Fruit fly (Drosophila melanogaster) whole organism, adult: Measurements from ENCODE around the gene mRpS34.
A peak's percentile ranks its signal among the peaks of the same experiment; 100 is the strongest.

Source experiments
- CG11617 ChIP-seq: fragments of 200-800 bp; sonication (Bioruptor generic); optimal IDR thresholded peaks from 2 replicates; lab custom pipeline; 2017; ENCODE audit warnings: mild to moderate bottlenecking, missing biosample characterization, missing genetic modification reagents, missing genetic modification characterization
- CG12768 ChIP-seq: fragments of 200-800 bp; sonication (Bioruptor generic); optimal IDR thresholded peaks from 2 replicates; lab custom pipeline; 2017; ENCODE audit warnings: missing biosample characterization, missing genetic modification characterization, mild to moderate bottlenecking, moderate library complexity, missing genetic modification reagents
- CG14711 ChIP-seq: fragments of 200-800 bp; sonication (Bioruptor generic); optimal IDR thresholded peaks from 2 replicates; lab custom pipeline; 2018; ENCODE audit warnings: missing biosample characterization, mild to moderate bottlenecking, missing genetic modification characterization, moderate library complexity
- CG1620 ChIP-seq: fragments of 200-800 bp; sonication (Bioruptor generic); optimal IDR thresholded peaks from 2 replicates; lab custom pipeline; 2016; ENCODE audit warnings: missing biosample characterization, missing genetic modification characterization
- CG33017 ChIP-seq: fragments of 200-800 bp; sonication (Bioruptor generic); optimal IDR thresholded peaks from 2 replicates; lab custom pipeline; 2018; ENCODE audit warnings: missing biosample characterization, mild to moderate bottlenecking, missing genetic modification characterization, moderate library complexity
- CG5204 ChIP-seq: fragments of 200-800 bp; sonication (Bioruptor generic); optimal IDR thresholded peaks from 2 replicates; lab custom pipeline; 2016; ENCODE audit warnings: missing biosample characterization, missing genetic modification characterization
- CG7045 ChIP-seq: fragments of 200-800 bp; sonication (Bioruptor generic); optimal IDR thresholded peaks from 2 replicates; lab custom pipeline; 2017; ENCODE audit warnings: missing biosample characterization, mild to moderate bottlenecking, missing genetic modification characterization
- CG7101 ChIP-seq: fragments of 200-800 bp; sonication (Bioruptor generic); optimal IDR thresholded peaks from 2 replicates; lab custom pipeline; 2018; ENCODE audit warnings: missing biosample characterization, mild to moderate bottlenecking, missing genetic modification characterization, moderate library complexity
- Clk ChIP-seq: fragments of 200-800 bp; sonication (Bioruptor generic); optimal IDR thresholded peaks from 2 replicates; lab custom pipeline; 2017; ENCODE audit warnings: missing biosample characterization, missing genetic modification characterization
- Crg-1 ChIP-seq: fragments of 200-800 bp; sonication (Bioruptor generic); optimal IDR thresholded peaks from 2 replicates; lab custom pipeline; 2016; ENCODE audit warnings: missing biosample characterization, missing genetic modification characterization
- Hr96 ChIP-seq: fragments of 200-800 bp; sonication (Bioruptor generic); optimal IDR thresholded peaks from 2 replicates; lab custom pipeline; 2016; ENCODE audit warnings: missing biosample characterization, missing genetic modification characterization
- Mnt ChIP-seq: fragments of 200-800 bp; sonication (Bioruptor generic); optimal IDR thresholded peaks from 2 replicates; lab custom pipeline; 2016; ENCODE audit warnings: missing biosample characterization, mild to moderate bottlenecking, missing genetic modification characterization
- bab1 ChIP-seq: fragments of 200-800 bp; sonication (Bioruptor generic); optimal IDR thresholded peaks from 3 replicates; lab custom pipeline; 2019; ENCODE audit warnings: missing biosample characterization, mild to moderate bottlenecking, missing genetic modification characterization, moderate library complexity
- cic ChIP-seq: fragments of 200-800 bp; sonication (Bioruptor generic); optimal IDR thresholded peaks from 2 replicates; lab custom pipeline; 2017; ENCODE audit warnings: missing biosample characterization, mild to moderate bottlenecking, missing genetic modification characterization, moderate library complexity
- cnc ChIP-seq, 2 experiments: fragments of >200 bp; optimal IDR thresholded peaks; 2 replicates each; lab custom pipeline; 2017
- kay ChIP-seq: fragments of 200-800 bp; sonication (Bioruptor generic); peaks from one replicate; lab custom pipeline; 2016; ENCODE audit warnings: missing biosample characterization, missing genetic modification characterization, borderline replicate concordance
- ovo ChIP-seq: fragments of 200-800 bp; sonication (Bioruptor generic); optimal IDR thresholded peaks from 2 replicates; lab custom pipeline; 2016; ENCODE audit warnings: missing biosample characterization, missing genetic modification characterization
- pad ChIP-seq: fragments of 200-800 bp; sonication (Bioruptor generic); optimal IDR thresholded peaks from 3 replicates; lab custom pipeline; 2017; ENCODE audit warnings: missing biosample characterization, missing genetic modification characterization, mild to moderate bottlenecking, moderate library complexity, missing genetic modification reagents
- tj ChIP-seq: fragments of 200-800 bp; sonication (Bioruptor generic); optimal IDR thresholded peaks from 3 replicates; lab custom pipeline; 2017; ENCODE audit warnings: missing biosample characterization, mild to moderate bottlenecking, missing genetic modification characterization, moderate library complexity
- toe ChIP-seq: fragments of 200-800 bp; sonication (Bioruptor generic); optimal IDR thresholded peaks from 2 replicates; lab custom pipeline; 2016; ENCODE audit warnings: missing biosample characterization, missing genetic modification characterization

mRpS34 gene

DNA sequence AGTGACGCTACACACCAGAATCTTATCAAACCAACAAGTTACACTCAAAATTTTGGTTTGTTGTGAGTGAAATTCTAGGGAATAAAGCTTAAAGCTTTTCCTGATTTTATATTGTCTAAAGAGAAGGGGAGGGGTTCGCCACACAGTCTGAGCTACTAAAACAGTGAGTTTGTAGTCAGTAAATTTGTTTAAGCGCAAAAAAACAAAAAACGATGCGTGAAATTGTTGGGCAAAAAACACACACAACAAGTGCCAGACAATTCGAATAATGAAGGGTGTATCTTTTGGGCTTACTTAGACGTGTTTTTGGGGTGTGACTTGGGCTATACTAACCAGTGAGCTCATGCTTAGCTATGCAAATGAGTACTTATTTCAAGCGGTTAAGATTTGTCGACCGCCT, 11.9 kb downstream of the mRpS34 start:
- TF ChIP-seq CG33017 (tag; lab: Kevin White, UChicago) (no peak), CG12768 (peak; percentile 39), bab1 (GFP tag; lab: Kevin White, UChicago) (no peak), CG14711 (no peak), kay (peak; percentile 92)

DNA sequence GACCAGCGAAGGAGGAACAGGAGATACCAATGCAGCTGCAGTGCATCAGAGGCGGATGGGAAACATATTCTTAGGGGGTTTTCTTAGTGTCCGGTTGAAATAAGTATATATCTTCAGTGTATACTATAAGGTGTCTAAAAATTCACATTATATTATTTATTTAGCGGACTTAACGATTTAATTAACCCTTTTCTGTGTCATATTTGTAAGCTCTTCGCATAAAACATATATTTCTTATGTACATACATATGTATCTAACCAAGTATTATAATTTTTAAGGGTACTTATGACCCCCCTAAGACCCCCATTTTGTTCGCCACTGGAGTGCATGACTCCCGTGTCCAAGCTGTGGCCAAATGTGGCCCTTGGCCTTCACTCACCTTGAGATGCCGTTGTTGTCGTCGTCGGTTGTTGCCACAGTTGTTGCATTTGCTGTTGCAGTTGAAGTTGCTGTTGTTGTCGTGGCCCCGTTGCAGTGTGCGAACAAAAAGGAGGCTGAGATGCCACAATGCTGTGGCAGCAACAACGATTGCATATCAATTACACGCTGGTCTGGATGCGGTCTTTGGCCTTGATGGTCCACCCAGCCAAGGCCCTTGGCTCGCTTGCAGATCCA, 13.4 kb downstream of the mRpS34 start:
- TF ChIP-seq Crg-1 (GFP tag; lab: Kevin White, UChicago), result no peak
- no peak for TF ChIP-seq tj (GFP tag; lab: Kevin White, UChicago)
- no peak for TF ChIP-seq kay
- no peak for TF ChIP-seq Mnt (GFP tag; lab: Kevin White, UChicago)
- TF ChIP-seq CG7101, result no peak
- no peak for TF ChIP-seq CG12768
- no peak for TF ChIP-seq ovo (GFP tag; lab: Kevin White, UChicago)

DNA sequence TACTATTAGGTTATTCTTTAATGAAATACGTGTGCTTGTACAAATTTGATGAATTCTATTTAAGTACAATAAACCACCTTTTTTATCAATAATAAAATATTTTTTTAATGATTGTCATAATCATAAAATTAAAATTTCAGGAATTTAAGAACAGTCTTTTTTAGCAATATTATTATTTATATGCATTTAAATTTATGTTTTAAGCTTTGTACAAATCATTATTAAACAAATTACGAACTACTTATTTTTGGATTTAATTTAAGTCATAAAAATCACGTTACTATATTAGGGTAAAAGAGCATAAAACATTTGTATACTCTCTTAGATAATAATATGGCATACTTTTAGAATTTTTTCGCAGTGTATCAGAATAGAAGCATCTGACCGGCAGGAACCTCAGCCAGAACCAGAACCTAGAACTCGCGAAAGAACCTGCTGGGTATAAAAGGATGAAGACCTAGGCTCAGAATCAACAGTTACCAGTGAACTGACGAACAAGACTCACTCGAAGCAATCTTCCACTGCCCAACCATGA, 14.3 kb downstream of the mRpS34 start, which contains the start of gene Cpr72Ea:
Gene Cpr72Ea, plus strand, starts transcription at position 485 of the 535 bp plus-strand sequence.
- TF ChIP-seq CG33017 (tag; lab: Kevin White, UChicago) (no peak), CG14711 (no peak), Hr96 (GFP tag; lab: Kevin White, UChicago) (no peak), CG11617 (no peak), CG7101 (no peak), pad (no peak), tj (GFP tag; lab: Kevin White, UChicago) (no peak), Mnt (GFP tag; lab: Kevin White, UChicago) (no peak), kay (no peak), CG5204 (GFP tag; lab: Kevin White, UChicago) (no peak), bab1 (GFP tag; lab: Kevin White, UChicago) (no peak), Crg-1 (GFP tag; lab: Kevin White, UChicago) (no peak), toe (GFP tag; lab: Kevin White, UChicago) (no peak), cic (GFP tag; lab: Kevin White, UChicago) (no peak), CG1620 (GFP tag; lab: Kevin White, UChicago) (no peak), Clk (GFP tag; lab: Kevin White, UChicago) (no peak), CG12768 (no peak)

DNA sequence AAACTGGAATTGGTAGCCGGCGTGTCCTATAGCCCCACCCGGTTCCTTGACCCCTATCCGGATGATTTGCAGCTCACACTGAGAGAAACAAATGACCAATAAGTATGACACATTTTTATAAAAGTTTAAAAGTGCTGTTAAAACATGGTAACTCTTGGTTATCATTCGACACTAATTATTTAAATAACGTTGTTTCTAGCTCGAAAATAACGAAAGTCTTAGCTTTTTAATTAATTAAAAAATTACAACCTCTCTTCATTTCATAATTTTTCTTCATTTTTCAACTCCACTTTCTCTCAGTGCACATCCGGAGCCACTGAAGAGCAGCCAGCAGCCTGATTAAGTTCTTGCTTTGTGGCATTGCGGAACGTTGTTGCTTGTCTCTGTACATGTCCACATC, 16.3 kb downstream of the mRpS34 start:
- no peak for TF ChIP-seq pad
- TF ChIP-seq cnc (optimal IDR thresholded peaks at IDR 0.05; lab: Kevin White, UChicago), result no peak
- TF ChIP-seq Mnt (GFP tag; lab: Kevin White, UChicago), result no peak
- TF ChIP-seq CG14711, result no peak

DNA sequence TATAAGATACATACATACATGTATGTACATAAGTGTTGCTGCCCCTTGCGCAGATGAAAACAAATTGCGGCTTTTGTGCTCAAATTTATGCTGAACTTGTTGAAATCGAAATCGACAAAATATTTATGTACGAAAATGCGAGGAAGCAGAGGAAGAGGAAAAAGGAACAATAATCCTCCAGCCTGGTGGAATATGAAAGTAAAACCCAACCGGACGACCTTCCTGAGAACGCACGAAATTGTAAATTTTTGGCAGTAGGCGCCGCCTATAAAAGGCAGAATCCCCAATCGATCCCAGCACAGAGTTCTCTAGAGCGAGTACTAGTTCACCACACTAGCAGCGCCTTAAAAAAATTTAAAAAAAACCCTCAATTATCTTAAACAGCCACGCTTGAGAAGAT, 16.7 kb downstream of the mRpS34 start, which contains the start of gene Cpr72Eb:
Gene Cpr72Eb, plus strand, starts transcription at position 301 of the 400 bp plus-strand sequence.
- TF ChIP-seq CG12768, result no peak
- no peak for TF ChIP-seq CG11617
- no peak for TF ChIP-seq cic (GFP tag; lab: Kevin White, UChicago)
- TF ChIP-seq CG7101, result no peak
- TF ChIP-seq Clk (GFP tag; lab: Kevin White, UChicago), result no peak
- no peak for TF ChIP-seq pad
- no peak for TF ChIP-seq Mnt (GFP tag; lab: Kevin White, UChicago)
- TF ChIP-seq cnc (optimal IDR thresholded peaks at IDR 0.05; lab: Kevin White, UChicago), result no peak
- TF ChIP-seq Crg-1 (GFP tag; lab: Kevin White, UChicago), result no peak
- no peak for TF ChIP-seq bab1 (GFP tag; lab: Kevin White, UChicago)
- TF ChIP-seq CG7045, result no peak
- no peak for TF ChIP-seq CG5204 (GFP tag; lab: Kevin White, UChicago)
- TF ChIP-seq toe (GFP tag; lab: Kevin White, UChicago), result no peak
- no peak for TF ChIP-seq CG33017 (tag; lab: Kevin White, UChicago)
- no peak for TF ChIP-seq Hr96 (GFP tag; lab: Kevin White, UChicago)
- no peak for TF ChIP-seq kay
- no peak for TF ChIP-seq CG14711
- TF ChIP-seq tj (GFP tag; lab: Kevin White, UChicago), result no peak
- no peak for TF ChIP-seq ovo (GFP tag; lab: Kevin White, UChicago)

DNA sequence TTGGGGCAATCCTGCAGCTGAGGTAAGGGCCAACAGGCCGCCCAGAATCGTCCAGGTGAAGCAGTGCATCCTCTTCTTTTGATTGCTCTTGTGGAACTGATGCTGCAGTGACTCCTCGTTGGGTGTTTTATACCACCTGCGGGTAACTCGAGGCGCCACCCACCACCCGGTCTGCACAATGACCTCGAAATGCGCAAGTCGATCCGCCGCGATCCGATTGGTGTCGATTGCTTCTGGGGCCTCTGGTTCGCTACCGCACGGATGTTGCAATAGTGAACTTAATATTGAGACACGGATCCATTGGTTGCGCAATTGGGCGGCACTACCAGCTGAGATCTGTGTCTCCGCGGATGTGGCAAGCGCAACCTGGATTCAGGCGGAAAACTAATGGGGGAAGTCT, 19.4 kb downstream of the mRpS34 start, which contains the start of gene Cpr72Ec:
Gene Cpr72Ec, minus strand, starts transcription at position 101 of the 400 bp plus-strand sequence.
- TF ChIP-seq CG1620 (GFP tag; lab: Kevin White, UChicago) (no peak), CG7101 (no peak), Crg-1 (GFP tag; lab: Kevin White, UChicago) (no peak), Clk (GFP tag; lab: Kevin White, UChicago) (no peak), CG33017 (tag; lab: Kevin White, UChicago) (no peak), toe (GFP tag; lab: Kevin White, UChicago) (no peak), cic (GFP tag; lab: Kevin White, UChicago) (no peak), CG14711 (no peak), cnc (optimal IDR thresholded peaks at IDR 0.05; lab: Kevin White, UChicago) (no peak), Mnt (GFP tag; lab: Kevin White, UChicago) (no peak), CG11617 (no peak), Hr96 (GFP tag; lab: Kevin White, UChicago) (no peak), bab1 (GFP tag; lab: Kevin White, UChicago) (no peak), ovo (GFP tag; lab: Kevin White, UChicago) (no peak), kay (no peak), tj (GFP tag; lab: Kevin White, UChicago) (no peak), CG12768 (no peak), CG7045 (no peak)
